Fruit fly (Drosophila melanogaster): ENCODE measurements around the gene Dim1.
A peak's percentile ranks its signal among the peaks of the same experiment; 100 is the strongest.

Dim1 gene

DNA sequence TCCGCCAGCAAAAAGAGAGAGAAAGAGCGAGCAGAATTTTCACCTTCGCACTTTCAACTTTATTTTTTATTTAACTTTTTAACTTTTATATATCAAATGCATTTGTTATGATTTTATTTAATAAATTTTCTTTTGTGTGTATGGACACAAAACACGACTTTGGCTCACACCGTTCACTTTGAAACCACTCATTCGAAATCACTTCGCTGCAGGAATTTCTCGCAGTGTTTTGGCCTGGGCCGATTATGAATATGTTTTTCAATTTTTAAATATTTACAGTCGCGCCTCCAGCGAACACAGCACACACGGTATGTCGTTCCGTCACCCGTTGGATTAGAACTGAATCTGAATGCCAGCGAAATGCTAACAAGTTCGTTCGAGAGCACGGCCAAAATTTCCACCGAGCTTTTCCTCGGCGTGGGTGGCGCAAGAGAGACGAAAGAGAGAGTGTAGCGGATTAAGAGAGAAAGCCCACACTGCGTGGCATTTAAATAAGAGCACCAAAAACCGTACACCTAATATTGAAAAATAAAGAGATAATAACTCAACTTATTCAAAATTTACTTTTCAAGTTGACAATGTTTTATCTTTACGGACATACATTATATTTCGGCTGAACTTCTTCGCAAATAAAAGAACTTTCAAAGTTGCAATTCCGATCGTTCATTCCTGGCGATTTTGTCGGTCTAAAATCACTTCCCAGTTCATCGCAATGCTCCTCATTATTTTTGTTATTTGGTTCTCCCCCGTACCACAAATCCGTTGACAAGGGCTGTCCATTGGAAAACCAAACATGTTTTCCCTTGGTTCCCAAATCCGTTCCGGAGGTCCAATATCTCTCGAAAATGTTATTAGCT, 38.1 kb downstream of the Dim1 start, which contains the start of gene CG15431 (continued):
- TF ChIP-seq fd102C (GFP tag; optimal IDR thresholded peaks at IDR 0.05) (no peak), CG12942 (GFP tag; optimal IDR thresholded peaks at IDR 0.05) (peak; percentile 33), gro (GFP tag; optimal IDR thresholded peaks at IDR 0.05) (peak; percentile 42), TFAM (GFP tag; optimal IDR thresholded peaks at IDR 0.05) (no peak), Bgb (GFP tag; IDR thresholded peaks at IDR 0.05; ENCODE audit: partially characterized antibody) (peak; percentile 49; the same call in 1 of the 2 replicates), MBD-R2 (GFP tag; IDR thresholded peaks at IDR 0.05) (peak; percentile 35; the same call in 1 of the 2 replicates), CG6813 (GFP tag; optimal IDR thresholded peaks at IDR 0.05) (peak; percentile 66), tin (GFP tag; optimal IDR thresholded peaks at IDR 0.05) (peak; percentile 37), CG11247 (GFP tag; IDR thresholded peaks at IDR 0.05) (peak; percentile 58), Deaf1 (tag; optimal IDR thresholded peaks at IDR 0.05) (peak; percentile 55), CG12104 (GFP tag; optimal IDR thresholded peaks at IDR 0.05) (peak; percentile 29), CG4854 (GFP tag; optimal IDR thresholded peaks at IDR 0.05) (peak; percentile 41), zfh1 (GFP tag; IDR thresholded peaks at IDR 0.05) (peak; percentile 40; the same call in 1 of the 3 replicates), exex (tag; optimal IDR thresholded peaks at IDR 0.05) (no peak), CG16779 (GFP tag; IDR thresholded peaks at IDR 0.05) (0 out of 2 replicates have a peak, but pooled peaks have one; percentile 63), cwo (GFP tag; optimal IDR thresholded peaks at IDR 0.05) (peak; percentile 49), Hand (GFP tag; optimal IDR thresholded peaks at IDR 0.05) (peak; percentile 19), CG5245 (GFP tag; optimal IDR thresholded peaks at IDR 0.05) (peak; percentile 14), amos (GFP tag; IDR thresholded peaks at IDR 0.05; ENCODE audit: partially characterized antibody) (peak; percentile 14; the same call in 1 of the 2 replicates), Hr39 (optimal IDR thresholded peaks at IDR 0.05) (no peak), Doc3 (GFP tag; IDR thresholded peaks at IDR 0.05; ENCODE audit: partially characterized antibody) (no peak), Elba2 (GFP tag; optimal IDR thresholded peaks at IDR 0.05) (no peak), p53 (GFP tag; optimal IDR thresholded peaks at IDR 0.05) (no peak), Med (GFP tag) (peak; percentile 94), zfh2 (GFP tag; optimal IDR thresholded peaks at IDR 0.05) (peak; percentile 35), hb (GFP tag; IDR thresholded peaks at IDR 0.05; ENCODE audit: partially characterized antibody) (no peak), Ets65A (GFP tag) (peak; percentile 71), sc (optimal IDR thresholded peaks at IDR 0.05) (no peak), sc (GFP tag; optimal IDR thresholded peaks at IDR 0.05) (no peak), hkb (optimal IDR thresholded peaks at IDR 0.05) (no peak), hkb (GFP tag; IDR thresholded peaks at IDR 0.05) (peak; percentile 67), CG10274 (GFP tag; optimal IDR thresholded peaks at IDR 0.05) (peak; percentile 21), lab (GFP tag; optimal IDR thresholded peaks at IDR 0.05) (peak; percentile 82), mld (GFP tag; IDR thresholded peaks at IDR 0.05; ENCODE audit: partially characterized antibody) (no peak), Bteb2 (GFP tag; optimal IDR thresholded peaks at IDR 0.05) (peak; percentile 29), Xbp1 (GFP tag; optimal IDR thresholded peaks at IDR 0.05) (peak; percentile 65), tna (GFP tag; IDR thresholded peaks at IDR 0.05; ENCODE audit: partially characterized antibody) (no peak), Atf6 (GFP tag; IDR thresholded peaks at IDR 0.05) (peak; percentile 80), tx (GFP tag; optimal IDR thresholded peaks at IDR 0.05) (no peak), bbx (GFP tag; IDR thresholded peaks at IDR 0.05; ENCODE audit: partially characterized antibody) (no peak), CTCF (GFP tag; optimal IDR thresholded peaks at IDR 0.05) (no peak), CG4328 (GFP tag; optimal IDR thresholded peaks at IDR 0.05) (peak; percentile 10), al (GFP tag; IDR thresholded peaks at IDR 0.05) (0 out of 2 replicates have a peak, but pooled peaks have one; percentile 37), ken (GFP tag; IDR thresholded peaks at IDR 0.05) (0 out of 3 replicates have a peak, but pooled peaks have one; percentile 42), CoRest (tag; optimal IDR thresholded peaks at IDR 0.05) (peak; percentile 47), Sry-β (GFP tag; optimal IDR thresholded peaks at IDR 0.05) (no peak), Gug (GFP tag; IDR thresholded peaks at IDR 0.05) (peak; percentile 33; the same call in 1 of the 4 replicates), salm (tag; optimal IDR thresholded peaks at IDR 0.05) (peak; percentile 32), grau (tag; optimal IDR thresholded peaks at IDR 0.05) (peak; percentile 61), usp (GFP tag; optimal IDR thresholded peaks at IDR 0.05) (no peak)

Measured in whole organism, embryonic.